Worm (Caenorhabditis elegans): Measurements from ENCODE around the gene nep-9.

The nep-9 gene

DNA sequence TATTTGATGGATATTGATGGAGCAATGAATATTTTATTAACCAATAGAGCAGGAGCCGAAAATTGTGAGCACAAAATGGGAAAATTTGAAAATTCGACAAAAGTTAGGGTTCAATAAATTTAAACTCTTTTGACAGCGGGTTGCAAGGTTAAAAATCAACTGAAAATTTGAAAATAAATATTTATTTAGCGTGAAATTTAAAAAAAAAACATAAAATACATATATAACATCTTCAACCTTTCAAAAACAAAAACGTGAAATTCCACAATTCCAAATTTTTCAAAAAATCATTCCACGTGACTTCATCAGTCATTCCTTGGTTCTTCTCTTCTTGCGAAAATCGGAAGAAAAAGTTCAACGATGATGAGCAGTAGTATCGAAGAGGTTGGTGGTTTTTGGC is 30.3 kb upstream of the nep-9 start, which contains the start of gene C16C8.18:
Gene C16C8.18 (plus strand): TSS at position 301 of the 400 bp plus-strand sequence.
- TF ChIP-seq aly-1 (tag; optimal IDR thresholded peaks at IDR 0.05) (no peak), ceh-36 (tag; optimal IDR thresholded peaks at IDR 0.05) (no peak), tbx-11 (GFP tag; IDR thresholded peaks at IDR 0.05) (no peak), tra-4 (tag; optimal IDR thresholded peaks at IDR 0.05) (no peak), hmg-4 (GFP tag; optimal IDR thresholded peaks at IDR 0.05) (no peak), sea-1 (GFP tag; conservative IDR thresholded peaks at IDR 0.05) (no peak), ceh-13 (GFP tag; optimal IDR thresholded peaks at IDR 0.05) (no peak)

DNA sequence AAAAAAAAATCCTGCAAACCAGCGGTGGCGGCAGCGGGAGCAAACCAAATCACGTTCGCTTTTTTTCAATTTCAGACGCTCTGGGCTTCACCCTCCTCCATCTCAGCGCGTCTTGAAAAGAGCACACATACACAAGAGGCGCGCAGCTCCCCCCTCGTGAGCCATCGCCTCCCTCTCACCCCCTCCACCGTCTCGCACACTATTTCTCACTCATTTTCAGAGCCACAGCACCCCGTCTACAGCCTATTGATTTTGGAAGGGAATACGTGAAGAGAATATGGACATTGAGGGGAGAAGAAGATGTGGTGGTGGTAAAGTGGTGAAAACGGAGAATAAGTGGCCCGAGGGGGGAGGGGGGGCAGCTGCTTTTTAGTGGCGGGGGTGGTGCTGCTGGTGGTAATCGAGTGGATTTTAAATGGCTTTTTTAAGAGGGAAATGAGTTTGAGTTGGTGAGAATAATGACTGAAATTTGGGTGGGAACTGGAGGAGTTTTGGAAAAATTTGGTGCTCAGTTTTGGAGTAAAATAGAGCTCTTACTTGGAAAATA is 29.1 kb upstream of the nep-9 start:
- TF ChIP-seq scrt-1 (GFP tag; IDR thresholded peaks at IDR 0.05) (no peak), ceh-36 (tag; optimal IDR thresholded peaks at IDR 0.05) (no peak), sea-1 (GFP tag; conservative IDR thresholded peaks at IDR 0.05) (no peak), aly-1 (tag; optimal IDR thresholded peaks at IDR 0.05) (no peak), F13C5.2 (tag; optimal IDR thresholded peaks at IDR 0.05) (no peak)

DNA sequence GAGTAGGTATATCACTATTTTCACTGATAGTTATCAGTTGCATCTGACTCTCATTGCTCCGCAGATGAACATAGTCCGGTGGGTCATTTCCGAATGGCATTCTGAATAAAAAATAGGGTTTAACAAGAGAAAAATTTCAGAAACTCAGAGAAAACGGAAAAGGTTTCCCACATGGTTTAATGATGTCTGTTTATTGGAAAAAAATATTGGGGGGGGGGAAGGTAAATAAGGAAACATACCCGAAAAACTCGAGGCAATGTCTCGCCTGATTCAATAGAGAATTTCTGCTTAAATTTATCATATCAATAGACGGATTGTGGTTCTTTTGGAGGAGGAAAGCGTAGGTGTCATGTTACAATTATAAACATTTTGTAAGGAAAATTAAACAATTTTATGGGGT is 26.3 kb upstream of the nep-9 start, which contains the start of gene nep-11:
Gene nep-11 (minus strand): TSS at position 101 of the 400 bp plus-strand sequence.
- no peak for TF ChIP-seq hnd-1 (tag; optimal IDR thresholded peaks at IDR 0.05)

DNA sequence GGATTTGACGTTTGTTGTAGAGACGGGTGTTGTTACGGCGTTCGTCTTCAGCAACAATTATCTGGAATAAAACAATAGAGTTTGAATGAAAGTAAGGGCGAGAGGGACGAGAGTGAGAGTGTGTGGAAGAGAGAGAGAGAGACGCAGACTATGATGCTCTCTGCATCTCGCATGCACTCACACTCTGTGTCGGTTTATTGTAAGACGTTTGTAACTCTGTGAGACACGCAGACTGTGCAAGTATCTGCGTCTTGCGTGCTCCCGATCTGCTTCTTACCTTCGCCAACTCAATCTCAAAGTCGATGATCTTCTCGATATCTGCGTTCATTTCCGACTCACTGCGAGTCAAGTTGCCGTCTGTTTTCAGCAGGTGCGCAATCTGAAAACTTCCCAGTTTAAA is 23.8 kb upstream of the nep-9 start:
- TF ChIP-seq ceh-13 (GFP tag; optimal IDR thresholded peaks at IDR 0.05) (no peak), B0310.2 (tag; optimal IDR thresholded peaks at IDR 0.05) (no peak), flt-1 (GFP tag; IDR thresholded peaks at IDR 0.05) (no peak), hmg-4 (GFP tag; optimal IDR thresholded peaks at IDR 0.05) (no peak), hnd-1 (tag; optimal IDR thresholded peaks at IDR 0.05) (no peak), scrt-1 (GFP tag; IDR thresholded peaks at IDR 0.05) (no peak), aly-1 (tag; optimal IDR thresholded peaks at IDR 0.05) (no peak), pes-1 (GFP tag; IDR thresholded peaks at IDR 0.05) (no peak), F13C5.2 (tag; optimal IDR thresholded peaks at IDR 0.05) (no peak), ceh-36 (tag; optimal IDR thresholded peaks at IDR 0.05) (no peak), hmbx-1 (tag; optimal IDR thresholded peaks at IDR 0.05) (no peak), sea-1 (GFP tag; conservative IDR thresholded peaks at IDR 0.05) (no peak), tbx-37 (GFP tag; conservative IDR thresholded peaks at IDR 0.05) (no peak), ama-1 (optimal IDR thresholded peaks at IDR 0.05) (no peak), tra-4 (tag; optimal IDR thresholded peaks at IDR 0.05) (no peak), tbx-11 (GFP tag; IDR thresholded peaks at IDR 0.05) (no peak), ets-7 (tag; optimal IDR thresholded peaks at IDR 0.05) (no peak)

DNA sequence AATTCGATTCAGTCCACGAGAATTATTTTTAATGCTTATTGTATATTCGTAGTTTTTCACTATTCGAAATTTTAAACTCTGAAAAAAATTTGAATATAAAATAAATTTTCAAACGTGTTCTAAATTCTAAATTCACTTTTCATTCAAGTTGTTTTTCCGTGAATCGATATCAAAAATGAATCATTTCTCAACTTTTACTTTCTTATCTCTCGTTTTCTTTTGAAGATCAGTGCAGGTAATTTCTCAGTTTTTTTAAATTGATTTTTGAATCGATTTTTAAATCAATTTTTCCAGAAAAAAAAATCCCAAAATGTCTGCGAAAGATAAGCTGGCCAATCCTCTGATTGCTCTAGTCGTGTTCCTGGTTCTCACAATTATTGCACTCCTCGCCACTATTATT is 17.4 kb upstream of the nep-9 start, which contains the start of gene nep-6:
Gene nep-6 (plus strand): TSS at position 301 of the 400 bp plus-strand sequence.
- TF ChIP-seq sea-1 (GFP tag; conservative IDR thresholded peaks at IDR 0.05) (no peak), ceh-36 (tag; optimal IDR thresholded peaks at IDR 0.05) (no peak), ama-1 (optimal IDR thresholded peaks at IDR 0.05) (no peak), flt-1 (GFP tag; IDR thresholded peaks at IDR 0.05) (no peak), ets-7 (tag; optimal IDR thresholded peaks at IDR 0.05) (no peak), hnd-1 (tag; optimal IDR thresholded peaks at IDR 0.05) (no peak), B0310.2 (tag; optimal IDR thresholded peaks at IDR 0.05) (no peak), hmbx-1 (tag; optimal IDR thresholded peaks at IDR 0.05) (no peak), tbx-11 (GFP tag; IDR thresholded peaks at IDR 0.05) (no peak), scrt-1 (GFP tag; IDR thresholded peaks at IDR 0.05) (no peak), aly-1 (tag; optimal IDR thresholded peaks at IDR 0.05) (no peak), ceh-13 (GFP tag; optimal IDR thresholded peaks at IDR 0.05) (no peak), pes-1 (GFP tag; IDR thresholded peaks at IDR 0.05) (no peak), F13C5.2 (tag; optimal IDR thresholded peaks at IDR 0.05) (no peak), hmg-4 (GFP tag; optimal IDR thresholded peaks at IDR 0.05) (no peak), tbx-37 (GFP tag; conservative IDR thresholded peaks at IDR 0.05) (no peak)

DNA sequence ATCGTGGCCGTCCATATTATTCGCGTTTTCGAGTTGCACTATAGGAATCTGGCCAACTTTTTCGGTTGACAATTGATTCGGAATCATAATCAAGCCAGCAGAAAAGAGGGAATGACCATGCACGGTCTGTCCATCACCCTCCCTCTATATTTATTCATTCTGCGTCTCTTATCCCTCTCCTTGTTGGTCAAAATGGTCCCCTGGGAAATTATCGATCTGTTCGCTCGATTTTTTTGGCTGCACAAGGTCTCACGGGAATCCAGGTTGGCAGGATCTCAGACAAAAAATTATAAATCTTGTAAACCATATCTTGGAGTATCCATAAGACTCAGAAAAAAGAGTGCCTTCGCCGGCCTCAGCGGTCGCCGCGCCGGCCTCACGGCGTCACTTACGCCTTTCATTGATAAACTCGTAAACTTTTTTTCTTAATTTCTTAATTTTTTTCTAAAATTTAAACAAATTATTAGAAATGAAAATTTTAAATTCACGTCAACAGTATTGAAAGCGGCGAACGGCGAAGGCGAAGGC is 15.3 kb upstream of the nep-9 start, which contains the start of the genes F18A12.7 and F18A12.2:
Gene F18A12.7 (minus strand): TSS at position 101 of the 528 bp plus-strand sequence.
Gene F18A12.2 (plus strand): TSS at position 478 of the 528 bp plus-strand sequence.
- TF ChIP-seq tbx-37 (GFP tag; conservative IDR thresholded peaks at IDR 0.05), result no peak
- TF ChIP-seq B0310.2 (tag; optimal IDR thresholded peaks at IDR 0.05), result no peak
- TF ChIP-seq ceh-36 (tag; optimal IDR thresholded peaks at IDR 0.05), result no peak
- TF ChIP-seq scrt-1 (GFP tag; IDR thresholded peaks at IDR 0.05), result no peak
- no peak for TF ChIP-seq tbx-11 (GFP tag; IDR thresholded peaks at IDR 0.05)
- TF ChIP-seq hnd-1 (tag; optimal IDR thresholded peaks at IDR 0.05), result no peak
- no peak for TF ChIP-seq hmg-4 (GFP tag; optimal IDR thresholded peaks at IDR 0.05)

DNA sequence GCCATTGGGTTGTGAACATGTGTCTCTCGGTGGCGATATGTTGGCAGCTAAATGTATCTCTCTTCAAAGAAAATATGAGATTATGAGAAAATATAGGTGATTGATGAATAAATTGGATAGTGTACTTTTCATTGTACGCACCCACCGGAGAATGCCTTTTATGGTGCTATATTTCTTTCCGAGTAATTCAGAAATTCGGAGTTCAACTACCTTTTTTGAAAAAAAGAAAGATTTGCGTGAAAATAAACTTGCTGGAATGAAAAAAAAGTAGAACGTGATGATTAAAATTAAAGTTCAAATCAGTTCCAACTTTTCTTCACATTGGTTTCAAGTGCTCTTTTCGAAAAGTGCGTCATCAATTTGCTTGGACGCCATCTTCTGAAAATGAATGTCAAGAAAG is 4.4 kb upstream of the nep-9 start, which contains the start of gene nep-8:
Gene nep-8 (plus strand): TSS at position 301 of the 400 bp plus-strand sequence.
- TF ChIP-seq B0310.2 (tag; optimal IDR thresholded peaks at IDR 0.05), result no peak
- TF ChIP-seq tra-4 (tag; optimal IDR thresholded peaks at IDR 0.05), result no peak
- no peak for TF ChIP-seq pes-1 (GFP tag; IDR thresholded peaks at IDR 0.05)
- TF ChIP-seq tbx-11 (GFP tag; IDR thresholded peaks at IDR 0.05), result no peak
- TF ChIP-seq sea-1 (GFP tag; conservative IDR thresholded peaks at IDR 0.05), result no peak
- TF ChIP-seq F13C5.2 (tag; optimal IDR thresholded peaks at IDR 0.05), result no peak
- TF ChIP-seq hnd-1 (tag; optimal IDR thresholded peaks at IDR 0.05), result no peak

DNA sequence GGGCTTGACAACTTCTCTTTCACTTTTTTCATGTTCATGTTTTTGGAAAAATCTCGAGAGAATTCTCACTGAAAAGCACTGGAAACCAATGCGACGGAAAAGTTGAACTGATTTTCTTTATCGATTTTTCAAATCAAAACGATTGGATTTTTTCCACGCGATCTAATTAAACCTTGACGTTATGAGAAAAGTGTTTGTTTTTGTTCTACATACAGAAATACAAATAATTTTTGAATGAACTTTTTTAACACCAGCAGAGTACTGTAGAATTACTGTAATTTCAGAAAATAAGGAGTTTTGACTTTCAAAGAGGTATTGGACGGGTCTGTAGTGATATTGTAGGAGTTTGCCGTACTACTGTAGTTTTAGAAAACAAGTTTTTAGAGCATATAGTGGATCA is 3.7 kb upstream of the nep-9 start, which contains the start of gene nep-10:
Gene nep-10 (minus strand): TSS at position 101 of the 400 bp plus-strand sequence.
- TF ChIP-seq tbx-11 (GFP tag; IDR thresholded peaks at IDR 0.05), result no peak
- no peak for TF ChIP-seq tra-4 (tag; optimal IDR thresholded peaks at IDR 0.05)
- no peak for TF ChIP-seq hmg-4 (GFP tag; optimal IDR thresholded peaks at IDR 0.05)
- TF ChIP-seq flt-1 (GFP tag; IDR thresholded peaks at IDR 0.05), result no peak

Data from whole organism, early embryonic.